Worm (Caenorhabditis elegans) whole organism, dauer: ENCODE measurements around the gene flr-4.

Experiments
- unc-62 ChIP-seq: sonication (generic microtip); optimal IDR thresholded peaks from 2 replicates; lab custom pipeline; 2017; ENCODE audit warnings: missing biosample characterization, missing genetic modification reagents, missing genetic modification characterization

flr-4 gene

ce11 chrX:15089123-15089522 is at the start of gene flr-4:
Gene flr-4 (plus strand): TSS chrX:15089397.
- no peak for TF ChIP-seq unc-62 (GFP tag; lab: Kevin White, UChicago)

- TF ChIP-seq unc-62 (GFP tag; lab: Kevin White, UChicago): no peak
These were observed 49.4 kb upstream of the flr-4 start for ce11 chrX:15039696-15040212.

ce11 chrX:15040552-15041080 is 48.6 kb upstream of the flr-4 start, which contains the start of gene C18B12.4:
Gene C18B12.4 (minus strand): TSS chrX:15040602.
- no peak for TF ChIP-seq unc-62 (GFP tag; lab: Kevin White, UChicago)

ce11 chrX:15041340-15041739 is 47.9 kb upstream of the flr-4 start:
- no peak for TF ChIP-seq unc-62 (GFP tag; lab: Kevin White, UChicago)

- TF ChIP-seq unc-62 (GFP tag; lab: Kevin White, UChicago): no peak
These were observed 46.6 kb upstream of the flr-4 start for ce11 chrX:15042549-15042948.

ce11 chrX:15045401-15045800 is 43.8 kb upstream of the flr-4 start:
- TF ChIP-seq unc-62 (GFP tag; lab: Kevin White, UChicago): no peak

ce11 chrX:15047541-15047940 is 41.7 kb upstream of the flr-4 start:
- TF ChIP-seq unc-62 (GFP tag; lab: Kevin White, UChicago): no peak

- TF ChIP-seq unc-62 (GFP tag; lab: Kevin White, UChicago): no peak
These were observed 39.2 kb upstream of the flr-4 start for ce11 chrX:15050006-15050405.

- no peak for TF ChIP-seq unc-62 (GFP tag; lab: Kevin White, UChicago)
These were observed 36.8 kb upstream of the flr-4 start, which contains the start of gene H03G16.6 for ce11 chrX:15052385-15052784. Gene H03G16.6 (plus strand): TSS chrX:15052685.

ce11 chrX:15053223-15053933 is 35.8 kb upstream of the flr-4 start, which contains the start of gene H03G16.1:
Gene H03G16.1 (plus strand): TSS chrX:15053883.
- TF ChIP-seq unc-62 (GFP tag; lab: Kevin White, UChicago): no peak

- no peak for TF ChIP-seq unc-62 (GFP tag; lab: Kevin White, UChicago)
These were observed 33.3 kb upstream of the flr-4 start, which contains the start of gene H03G16.7 for ce11 chrX:15055914-15056313. Gene H03G16.7 (minus strand): TSS chrX:15056014.

ce11 chrX:15056737-15057136 is 32.5 kb upstream of the flr-4 start, which contains the start of gene H03G16.5:
Gene H03G16.5 (minus strand): TSS chrX:15056837.
- TF ChIP-seq unc-62 (GFP tag; lab: Kevin White, UChicago): no peak

ce11 chrX:15057900-15058299 is 31.3 kb upstream of the flr-4 start:
- TF ChIP-seq unc-62 (GFP tag; lab: Kevin White, UChicago): no peak

ce11 chrX:15060303-15060702 is 28.9 kb upstream of the flr-4 start, which contains the start of gene fbxa-96:
Gene fbxa-96 (minus strand): TSS chrX:15060403.
- no peak for TF ChIP-seq unc-62 (GFP tag; lab: Kevin White, UChicago)

ce11 chrX:15069242-15069641 is 20.0 kb upstream of the flr-4 start, which contains the start of gene mam-6:
Gene mam-6 (minus strand): TSS chrX:15069342.
- no peak for TF ChIP-seq unc-62 (GFP tag; lab: Kevin White, UChicago)

ce11 chrX:15070137-15070536 is 19.1 kb upstream of the flr-4 start:
- no peak for TF ChIP-seq unc-62 (GFP tag; lab: Kevin White, UChicago)
